Worm (Caenorhabditis elegans) whole organism, L1 larva: ENCODE data around the gene twk-48.

Source experiments
- C04F5.9 ChIP-seq: sonication (generic microtip); optimal IDR thresholded peaks from 2 replicates; lab custom pipeline; 2016; ENCODE audit warnings: missing genetic modification characterization, missing compliant biosample characterization
- C16A3.4 ChIP-seq: fragments of 150-350 bp; optimal IDR thresholded peaks from 2 replicates; lab custom pipeline; 2014; ENCODE audit warnings: missing biosample characterization, missing genetic modification characterization
- F16B12.6 ChIP-seq: fragments of 150-350 bp; optimal IDR thresholded peaks from 2 replicates; lab custom pipeline; 2014; ENCODE audit warnings: missing biosample characterization, missing genetic modification characterization
- Y116A8C.19 ChIP-seq: sonication (generic microtip); optimal IDR thresholded peaks from 2 replicates; lab custom pipeline; 2016; ENCODE audit warnings: missing compliant biosample characterization, missing genetic modification characterization, borderline replicate concordance
- blmp-1 ChIP-seq: fragments of 150-350 bp; optimal IDR thresholded peaks from 2 replicates; lab custom pipeline; 2014; ENCODE audit warnings: missing biosample characterization, missing genetic modification characterization
- ceh-82 ChIP-seq, 3 experiments: fragments of 150-350 bp in 1 of 3; sonication (generic microtip) in 2 of 3; optimal IDR thresholded peaks; 2 replicates each; lab custom pipeline; 2014 to 2017; ENCODE audit warnings: missing biosample characterization in 3 of 3, missing genetic modification characterization in 3 of 3
- ceh-88 ChIP-seq: fragments of 200-800 bp; sonication (Bioruptor generic); IDR thresholded peaks from 2 replicates; pipeline ENCODE4 v1.3.6; 2022; ENCODE audit warnings: missing genetic modification characterization, missing compliant biosample characterization
- ceh-90 ChIP-seq: sonication (generic microtip); optimal IDR thresholded peaks from 2 replicates; lab custom pipeline; 2016; ENCODE audit warnings: missing genetic modification characterization, missing compliant biosample characterization
- dpl-1 ChIP-seq, 3 experiments: fragments of 150-350 bp in 2 of 3; sonication (generic microtip) in 1 of 3; optimal IDR thresholded peaks; 2 replicates each; lab custom pipeline; 2014 to 2017; ENCODE audit warnings: missing biosample characterization in 3 of 3, missing genetic modification characterization in 3 of 3, missing genetic modification reagents in 3 of 3
- dsc-1 ChIP-seq: sonication (generic microtip); optimal IDR thresholded peaks from 2 replicates; lab custom pipeline; 2016; ENCODE audit warnings: mild to moderate bottlenecking, missing genetic modification characterization, missing compliant biosample characterization
- efl-1 ChIP-seq, 4 experiments: fragments of 150-350 bp; optimal IDR thresholded peaks in 3 of 4; peaks in 1 of 4; 1 replicate in 1 of 4; 2 replicates in 3 of 4; lab custom pipeline; 2014; ENCODE audit warnings: missing biosample characterization in 2 of 4, missing genetic modification characterization in 2 of 4, missing genetic modification reagents in 2 of 4
- efl-3 ChIP-seq: fragments of 200-800 bp; sonication (Bioruptor generic); optimal IDR thresholded peaks from 2 replicates; lab custom pipeline; 2018; ENCODE audit warnings: mild to moderate bottlenecking, missing genetic modification characterization, missing compliant biosample characterization
- elt-3 ChIP-seq, 6 experiments: fragments of 150-350 bp in 1 of 6; sonication (generic microtip); optimal IDR thresholded peaks; 2 replicates each; lab custom pipeline; 2017 to 2018; ENCODE audit warnings: missing biosample characterization in 6 of 6, missing genetic modification characterization in 6 of 6, inconsistent platforms in 1 of 6
- fkh-4 ChIP-seq: sonication (generic microtip); optimal IDR thresholded peaks from 2 replicates; lab custom pipeline; 2016; ENCODE audit warnings: missing compliant biosample characterization, missing genetic modification characterization, borderline replicate concordance
- fkh-8 ChIP-seq: sonication (generic microtip); optimal IDR thresholded peaks from 2 replicates; lab custom pipeline; 2016; ENCODE audit warnings: mild to moderate bottlenecking, missing genetic modification characterization, missing compliant biosample characterization
- fos-1 ChIP-seq: fragments of 150-350 bp; optimal IDR thresholded peaks from 2 replicates; lab custom pipeline; 2014; ENCODE audit warnings: missing biosample characterization, missing genetic modification characterization
- hlh-4 ChIP-seq: sonication (generic microtip); optimal IDR thresholded peaks from 2 replicates; lab custom pipeline; 2016; ENCODE audit warnings: mild to moderate bottlenecking, missing genetic modification characterization, missing compliant biosample characterization
- isw-1 ChIP-seq: fragments of 200-800 bp; sonication (Bioruptor generic); IDR thresholded peaks from 2 replicates; pipeline ENCODE4 v1.3.6; 2022; ENCODE audit warnings: missing genetic modification characterization, missing compliant biosample characterization
- lin-13 ChIP-seq: fragments of 150-350 bp; optimal IDR thresholded peaks from 2 replicates; lab custom pipeline; 2014; ENCODE audit warnings: missing biosample characterization, missing genetic modification reagents, missing genetic modification characterization
- lin-14 ChIP-seq: fragments of 200-800 bp; sonication (Bioruptor generic); optimal IDR thresholded peaks from 2 replicates; lab custom pipeline; 2018; ENCODE audit warnings: mild to moderate bottlenecking, missing genetic modification characterization, moderate library complexity, missing compliant biosample characterization
- lin-15B ChIP-seq: fragments of 150-350 bp; sonication (generic microtip); optimal IDR thresholded peaks from 3 replicates; lab custom pipeline; 2014; ENCODE audit warnings: missing biosample characterization, missing genetic modification characterization
- lin-35 ChIP-seq, 2 experiments: fragments of 150-350 bp; optimal IDR thresholded peaks; 2 replicates each; lab custom pipeline; 2014; ENCODE audit warnings: missing biosample characterization in 2 of 2, missing genetic modification characterization in 2 of 2, missing genetic modification reagents in 2 of 2
- lir-3 ChIP-seq: sonication (generic microtip); optimal IDR thresholded peaks from 2 replicates; lab custom pipeline; 2016; ENCODE audit warnings: mild to moderate bottlenecking, missing genetic modification characterization, moderate library complexity, missing compliant biosample characterization; ENCODE audit not compliant: poor library complexity
- lsy-2 ChIP-seq, 2 experiments: fragments of 150-350 bp; optimal IDR thresholded peaks; 2 replicates each; lab custom pipeline; 2014; ENCODE audit warnings: missing biosample characterization in 2 of 2, missing genetic modification characterization in 2 of 2
- mab-9 ChIP-seq: fragments of 200-800 bp; sonication (Bioruptor generic); IDR thresholded peaks from 2 replicates; pipeline ENCODE4 v1.3.6; 2022; ENCODE audit warnings: missing genetic modification reagents, missing genetic modification characterization, missing compliant biosample characterization
- mdl-1 ChIP-seq, 2 experiments: fragments of 150-350 bp; optimal IDR thresholded peaks; 2 replicates each; lab custom pipeline; 2014 to 2017; ENCODE audit warnings: missing biosample characterization in 2 of 2, missing genetic modification characterization in 2 of 2, inconsistent platforms in 1 of 2
- mep-1 ChIP-seq: fragments of 150-350 bp; optimal IDR thresholded peaks from 2 replicates; lab custom pipeline; 2014; ENCODE audit warnings: missing biosample characterization, missing genetic modification characterization
- nhr-19 ChIP-seq: fragments of 200-800 bp; sonication (Bioruptor generic); conservative IDR thresholded peaks from 2 replicates; pipeline ENCODE4 v1.3.6; 2022; ENCODE audit warnings: missing genetic modification characterization, missing compliant biosample characterization
- nhr-47 ChIP-seq: sonication (generic microtip); optimal IDR thresholded peaks from 2 replicates; lab custom pipeline; 2016; ENCODE audit warnings: mild to moderate bottlenecking, missing genetic modification characterization, moderate library complexity, missing compliant biosample characterization
- nhr-71 ChIP-seq: sonication (generic microtip); optimal IDR thresholded peaks from 2 replicates; lab custom pipeline; 2016; ENCODE audit warnings: mild to moderate bottlenecking, missing genetic modification characterization, moderate library complexity, missing compliant biosample characterization
- nhr-76 ChIP-seq: sonication (generic microtip); optimal IDR thresholded peaks from 2 replicates; lab custom pipeline; 2017; ENCODE audit warnings: missing biosample characterization, missing genetic modification characterization
- nhr-77 ChIP-seq: fragments of 150-350 bp; optimal IDR thresholded peaks from 2 replicates; lab custom pipeline; 2014; ENCODE audit warnings: missing biosample characterization, missing genetic modification characterization
- nhr-85 ChIP-seq: sonication (generic microtip); peaks from one replicate; lab custom pipeline; 2016; ENCODE audit warnings: missing genetic modification characterization, inconsistent platforms, missing compliant biosample characterization
- nhr-90 ChIP-seq: sonication (generic microtip); optimal IDR thresholded peaks from 2 replicates; lab custom pipeline; 2016; ENCODE audit warnings: mild to moderate bottlenecking, missing genetic modification characterization, missing compliant biosample characterization; ENCODE audit not compliant: poor library complexity
- rnt-1 ChIP-seq: sonication (generic microtip); optimal IDR thresholded peaks from 2 replicates; lab custom pipeline; 2016; ENCODE audit warnings: mild to moderate bottlenecking, missing genetic modification characterization, moderate library complexity, missing compliant biosample characterization
- skn-1 ChIP-seq: fragments of 150-350 bp; optimal IDR thresholded peaks from 2 replicates; lab custom pipeline; 2014; ENCODE audit warnings: missing biosample characterization, missing genetic modification characterization
- snu-23 ChIP-seq: sonication (generic microtip); optimal IDR thresholded peaks from 2 replicates; lab custom pipeline; 2016; ENCODE audit warnings: missing genetic modification characterization, missing compliant biosample characterization
- sptf-1 ChIP-seq: fragments of 150-350 bp; optimal IDR thresholded peaks from 2 replicates; lab custom pipeline; 2014; ENCODE audit warnings: missing biosample characterization, missing genetic modification characterization
- sup-37 ChIP-seq: fragments of 200-800 bp; sonication (Bioruptor generic); optimal IDR thresholded peaks from 2 replicates; lab custom pipeline; 2018; ENCODE audit warnings: mild to moderate bottlenecking, missing genetic modification characterization, missing compliant biosample characterization
- swsn-7 ChIP-seq: sonication (generic microtip); optimal IDR thresholded peaks from 2 replicates; lab custom pipeline; 2016; ENCODE audit warnings: missing genetic modification characterization, missing compliant biosample characterization
- tbx-2 ChIP-seq: sonication (generic microtip); optimal IDR thresholded peaks from 2 replicates; lab custom pipeline; 2016; ENCODE audit warnings: missing genetic modification characterization, missing compliant biosample characterization
- unc-130 ChIP-seq: fragments of 150-350 bp; optimal IDR thresholded peaks from 2 replicates; lab custom pipeline; 2017; ENCODE audit warnings: missing biosample characterization, missing genetic modification characterization, inconsistent platforms
- unc-62 ChIP-seq: fragments of 150-350 bp; optimal IDR thresholded peaks from 2 replicates; lab custom pipeline; 2014; ENCODE audit warnings: missing biosample characterization, missing genetic modification reagents, missing genetic modification characterization
- unc-86 ChIP-seq: sonication (generic microtip); optimal IDR thresholded peaks from 2 replicates; lab custom pipeline; 2016; ENCODE audit warnings: missing genetic modification characterization, missing compliant biosample characterization

Gene twk-48

ce11 chrIII:9827163-9827951 is 33.2 kb upstream of the twk-48 start, which contains the start of the genes ZK632.10 and ZK632.11:
ZK632.10 (minus strand) TSS chrIII:9827722.
ZK632.11 (plus strand) TSS chrIII:9827915.
- no peak for TF ChIP-seq sptf-1 (tag; lab: Kevin White, UChicago)
- TF ChIP-seq lin-14 (GFP tag; lab: Kevin White, UChicago) = peak; percentile 46
- peak; percentile 2 for TF ChIP-seq nhr-77
- TF ChIP-seq efl-1 (optimal IDR thresholded peaks at IDR 0.05; lab: Kevin White, UChicago) = peak; percentile 47 to 48
- peak in 1 of 2 experiments; percentile 59 for TF ChIP-seq efl-1 (GFP tag; optimal IDR thresholded peaks at IDR 0.05 in 1 of 2; lab: Kevin White, UChicago)
- peak; percentile 81 for TF ChIP-seq mep-1 (tag; lab: Kevin White, UChicago)
- TF ChIP-seq lin-15B = peak; percentile 15
- peak; percentile 61 to 70 for TF ChIP-seq lin-35 (GFP tag; optimal IDR thresholded peaks at IDR 0.05; lab: Kevin White, UChicago)
- peak; percentile 47 for TF ChIP-seq nhr-71 (tag; lab: Kevin White, UChicago)
- TF ChIP-seq nhr-47 = peak; percentile 46
- TF ChIP-seq isw-1 (GFP tag; lab: Robert Waterston, UW) = peak; percentile 16; the same call in 1 of the 2 replicates
- no peak for TF ChIP-seq unc-86 (tag; lab: Kevin White, UChicago)
- TF ChIP-seq nhr-90 = no peak
- TF ChIP-seq skn-1 (tag; lab: Kevin White, UChicago) = peak; percentile 81
- TF ChIP-seq efl-3 (GFP tag; lab: Kevin White, UChicago) = no peak
- TF ChIP-seq nhr-19 (GFP tag; lab: Robert Waterston, UW) = peak; percentile 23; the same call in 1 of the 2 replicates
- TF ChIP-seq nhr-85 (tag; lab: Kevin White, UChicago) = peak; percentile 53
- TF ChIP-seq C16A3.4 (tag; lab: Kevin White, UChicago) = peak; percentile 55
- TF ChIP-seq unc-130 = peak; percentile 42
- no peak for TF ChIP-seq Y116A8C.19
- peak; percentile 46 for TF ChIP-seq snu-23
- peak; percentile 97 to 99 for TF ChIP-seq lsy-2 (tag; optimal IDR thresholded peaks at IDR 0.05; lab: Kevin White, UChicago)
- peak; percentile 87 for TF ChIP-seq F16B12.6 (tag; lab: Kevin White, UChicago)
- peak in 1 of 2 experiments; percentile 47 for TF ChIP-seq mdl-1 (tag; optimal IDR thresholded peaks at IDR 0.05; lab: Kevin White, UChicago)
- TF ChIP-seq fkh-4 (tag; lab: Kevin White, UChicago) = no peak
- TF ChIP-seq hlh-4 (tag; lab: Kevin White, UChicago) = no peak
- no peak for TF ChIP-seq fos-1 (tag; lab: Kevin White, UChicago)
- TF ChIP-seq nhr-76 (tag; lab: Kevin White, UChicago) = no peak
- peak; percentile 10 for TF ChIP-seq tbx-2 (tag; lab: Kevin White, UChicago)
- peak; percentile 70 for TF ChIP-seq blmp-1
- TF ChIP-seq lin-13 (GFP tag; lab: Kevin White, UChicago) = peak; percentile 47
- TF ChIP-seq fkh-8 = peak; percentile 15
- TF ChIP-seq ceh-88 (GFP tag; lab: Robert Waterston, UW) = no peak
- no peak for TF ChIP-seq ceh-90 (tag; lab: Kevin White, UChicago)
- no peak for TF ChIP-seq unc-62
- TF ChIP-seq swsn-7 (tag; lab: Kevin White, UChicago) = peak; percentile 28
- TF ChIP-seq dpl-1 (GFP tag; optimal IDR thresholded peaks at IDR 0.05; lab: Kevin White, UChicago) = peak; percentile 26 to 76 (median 44)
- TF ChIP-seq C04F5.9 = peak; percentile 3
- no peak for TF ChIP-seq sup-37
- TF ChIP-seq elt-3 (tag; optimal IDR thresholded peaks at IDR 0.05; lab: Kevin White, UChicago) = peak in 1 of 6 experiments; percentile 29
- TF ChIP-seq mab-9 (GFP tag; lab: Robert Waterston, UW) = no peak
- peak in 1 of 3 experiments; percentile 51 for TF ChIP-seq ceh-82 (tag; optimal IDR thresholded peaks at IDR 0.05; lab: Kevin White, UChicago)
- peak; percentile 55 for TF ChIP-seq rnt-1 (tag; lab: Kevin White, UChicago)
- TF ChIP-seq lir-3 = no peak
- TF ChIP-seq dsc-1 (tag; lab: Kevin White, UChicago) = no peak
